Fruit fly (Drosophila melanogaster): ENCODE data around the gene Dnaaf5.
A peak's percentile ranks its signal among the peaks of the same experiment; 100 is the strongest.

Gene Dnaaf5

DNA sequence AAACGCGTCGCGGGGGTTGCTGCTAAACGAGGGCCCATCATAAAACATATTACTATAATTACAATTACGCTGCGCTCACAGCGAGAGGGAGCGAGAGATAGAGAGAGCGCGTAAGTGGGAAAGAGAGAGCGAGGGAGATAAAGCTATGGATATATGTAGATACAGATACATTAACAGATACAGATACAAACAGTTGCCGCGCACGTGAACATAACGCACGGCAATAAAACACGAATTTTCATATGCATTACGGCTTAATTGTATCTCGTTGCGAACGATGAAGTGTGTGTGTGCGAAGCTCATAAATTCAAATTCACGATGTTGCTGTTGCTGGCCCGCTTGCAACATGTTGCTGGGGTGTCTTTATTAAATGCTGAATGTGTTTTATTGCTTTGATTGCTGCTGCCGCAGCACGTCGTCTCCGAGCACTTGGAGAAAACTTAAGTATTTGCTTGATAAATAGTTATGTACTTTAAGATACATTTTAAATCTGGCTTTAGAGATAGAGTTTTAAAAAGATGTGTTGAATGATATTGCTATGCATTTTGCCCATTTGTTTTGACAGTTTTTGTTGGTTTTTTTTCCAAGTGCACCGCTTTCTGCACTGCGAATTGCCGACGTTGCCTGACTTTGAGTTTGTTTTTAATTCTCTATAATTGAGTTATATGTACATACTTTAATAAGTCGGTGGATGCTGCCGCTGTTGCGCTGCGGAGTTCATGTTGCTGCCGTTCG is 8.8 kb upstream of the Dnaaf5 start (continued):
- TF ChIP-seq cad (GFP tag; optimal IDR thresholded peaks at IDR 0.05), result peak; percentile 65
- peak; percentile 91; the same call in 2 of the 3 replicates for TF ChIP-seq dysf (GFP tag; IDR thresholded peaks at IDR 0.05)
- TF ChIP-seq CG12299 (tag; optimal IDR thresholded peaks at IDR 0.05), result peak; percentile 51
- TF ChIP-seq slou (GFP tag; optimal IDR thresholded peaks at IDR 0.05), result peak; percentile 27
- TF ChIP-seq CG14860 (GFP tag; IDR thresholded peaks at IDR 0.05; ENCODE audit: partially characterized antibody), result no peak
- TF ChIP-seq Lpt (GFP tag; optimal IDR thresholded peaks at IDR 0.05), result no peak
- no peak for TF ChIP-seq inv (GFP tag; IDR thresholded peaks at IDR 0.05; ENCODE audit: partially characterized antibody)
- TF ChIP-seq Drgx (GFP tag; IDR thresholded peaks at IDR 0.05), result peak; percentile 98
- TF ChIP-seq aop (GFP tag; IDR thresholded peaks at IDR 0.05), result 0 out of 2 replicates have a peak, but pooled peaks have one; percentile 34
- peak; percentile 11 for TF ChIP-seq salm (tag; optimal IDR thresholded peaks at IDR 0.05)
- TF ChIP-seq CG34224 (GFP tag; IDR thresholded peaks at IDR 0.05; ENCODE audit: partially characterized antibody), result 0 out of 3 replicates have a peak, but pooled peaks have one; percentile 6
- TF ChIP-seq Fer2 (tag; optimal IDR thresholded peaks at IDR 0.05), result no peak
- peak; percentile 70 for TF ChIP-seq CG14667 (GFP tag; IDR thresholded peaks at IDR 0.05)
- TF ChIP-seq cwo (GFP tag; optimal IDR thresholded peaks at IDR 0.05), result peak; percentile 79
- peak; percentile 98 for TF ChIP-seq sens (GFP tag)
- TF ChIP-seq Nf-YA (GFP tag; IDR thresholded peaks at IDR 0.05), result 0 out of 2 replicates have a peak, but pooled peaks have one; percentile 35
- peak; percentile 72 for TF ChIP-seq bowl (GFP tag; IDR thresholded peaks at IDR 0.05)
- TF ChIP-seq croc (GFP tag; conservative IDR thresholded peaks at IDR 0.05), result peak; percentile 74
- TF ChIP-seq CG11696 (GFP tag; IDR thresholded peaks at IDR 0.05), result peak; percentile 76
- peak; percentile 61 for TF ChIP-seq CG9437 (GFP tag; optimal IDR thresholded peaks at IDR 0.05)
- 0 out of 2 replicates have a peak, but pooled peaks have one; percentile 25 for TF ChIP-seq CG4404 (GFP tag; IDR thresholded peaks at IDR 0.05)
- peak; percentile 75 for TF ChIP-seq pho (GFP tag; optimal IDR thresholded peaks at IDR 0.05)
- TF ChIP-seq zen (tag; optimal IDR thresholded peaks at IDR 0.05), result no peak
- peak; percentile 49; the same call in 1 of the 2 replicates for TF ChIP-seq Awh (GFP tag; IDR thresholded peaks at IDR 0.05)
- no peak for TF ChIP-seq MTF-1 (GFP tag; optimal IDR thresholded peaks at IDR 0.05; ENCODE audit: borderline replicate concordance)
- TF ChIP-seq CG13296 (GFP tag; optimal IDR thresholded peaks at IDR 0.05), result peak; percentile 44
- TF ChIP-seq Mad (GFP tag; optimal IDR thresholded peaks at IDR 0.05), result peak; percentile 82
- TF ChIP-seq CG15479 (GFP tag; optimal IDR thresholded peaks at IDR 0.05), result no peak
- TF ChIP-seq CG42726 (GFP tag; IDR thresholded peaks at IDR 0.05; ENCODE audit: partially characterized antibody), result no peak
- TF ChIP-seq CG13424 (tag; optimal IDR thresholded peaks at IDR 0.05), result peak; percentile 79
- peak; percentile 33 for TF ChIP-seq CrebB (tag; optimal IDR thresholded peaks at IDR 0.05)
- TF ChIP-seq CG12942 (GFP tag; optimal IDR thresholded peaks at IDR 0.05), result peak; percentile 61
- TF ChIP-seq CG7556 (GFP tag; optimal IDR thresholded peaks at IDR 0.05), result peak; percentile 75
- TF ChIP-seq al (GFP tag; IDR thresholded peaks at IDR 0.05), result peak; percentile 48; the same call in 1 of the 2 replicates
- TF ChIP-seq CG4282 (GFP tag; optimal IDR thresholded peaks at IDR 0.05), result no peak
- peak; percentile 70 for TF ChIP-seq CG12071 (GFP tag; optimal IDR thresholded peaks at IDR 0.05)
- TF ChIP-seq CG17802 (tag; optimal IDR thresholded peaks at IDR 0.05), result peak; percentile 14
- TF ChIP-seq CG18476 (GFP tag; optimal IDR thresholded peaks at IDR 0.05), result peak; percentile 59
- no peak for TF ChIP-seq Kr (GFP tag; optimal IDR thresholded peaks at IDR 0.05)
- TF ChIP-seq org-1 (GFP tag; optimal IDR thresholded peaks at IDR 0.05), result peak; percentile 72
- TF ChIP-seq insv (GFP tag; optimal IDR thresholded peaks at IDR 0.05), result no peak
- no peak for TF ChIP-seq CG17912 (GFP tag; optimal IDR thresholded peaks at IDR 0.05)
- TF ChIP-seq CG10979 (tag; optimal IDR thresholded peaks at IDR 0.05), result peak; percentile 65
- TF ChIP-seq CG11247 (GFP tag; IDR thresholded peaks at IDR 0.05), result peak; percentile 78
- peak; percentile 63 for TF ChIP-seq fd3F (GFP tag; optimal IDR thresholded peaks at IDR 0.05)
- TF ChIP-seq D19A (tag; optimal IDR thresholded peaks at IDR 0.05), result peak; percentile 38
- peak; percentile 12 for TF ChIP-seq her (GFP tag; optimal IDR thresholded peaks at IDR 0.05)
- peak; percentile 87 for TF ChIP-seq gem (tag; optimal IDR thresholded peaks at IDR 0.05)
- TF ChIP-seq ro (GFP tag; IDR thresholded peaks at IDR 0.05), result peak; percentile 25; the same call in 1 of the 2 replicates
